Worm (Caenorhabditis elegans) whole organism, L1 larva: ENCODE data around the gene H17B01.5.

Source experiments
- C04F5.9 ChIP-seq: sonication (generic microtip); optimal IDR thresholded peaks from 2 replicates; lab custom pipeline; 2016; ENCODE audit warnings: missing genetic modification characterization, missing compliant biosample characterization
- C16A3.4 ChIP-seq: fragments of 150-350 bp; optimal IDR thresholded peaks from 2 replicates; lab custom pipeline; 2014; ENCODE audit warnings: missing biosample characterization, missing genetic modification characterization
- C34B4.2 ChIP-seq: sonication (generic microtip); optimal IDR thresholded peaks from 2 replicates; lab custom pipeline; 2017; ENCODE audit warnings: mild to moderate bottlenecking, missing genetic modification characterization, missing compliant biosample characterization
- Y116A8C.19 ChIP-seq: sonication (generic microtip); optimal IDR thresholded peaks from 2 replicates; lab custom pipeline; 2016; ENCODE audit warnings: missing compliant biosample characterization, missing genetic modification characterization, borderline replicate concordance
- aha-1 ChIP-seq: fragments of 150-350 bp; optimal IDR thresholded peaks from 2 replicates; lab custom pipeline; 2014; ENCODE audit warnings: missing biosample characterization, missing genetic modification characterization
- ama-1 ChIP-seq: fragments of 150-350 bp; optimal IDR thresholded peaks from 2 replicates; lab custom pipeline; 2014
- blmp-1 ChIP-seq: fragments of 150-350 bp; optimal IDR thresholded peaks from 2 replicates; lab custom pipeline; 2014; ENCODE audit warnings: missing biosample characterization, missing genetic modification characterization
- ceh-63 ChIP-seq: fragments of 200-800 bp; sonication (Bioruptor generic); optimal IDR thresholded peaks from 2 replicates; lab custom pipeline; 2018; ENCODE audit warnings: mild to moderate bottlenecking, missing genetic modification characterization, missing compliant biosample characterization
- ceh-8 ChIP-seq: fragments of 200-800 bp; sonication (Bioruptor generic); optimal IDR thresholded peaks from 2 replicates; lab custom pipeline; 2018; ENCODE audit warnings: mild to moderate bottlenecking, missing genetic modification characterization, moderate library complexity, missing compliant biosample characterization
- ceh-82 ChIP-seq, 3 experiments: fragments of 150-350 bp in 1 of 3; sonication (generic microtip) in 2 of 3; optimal IDR thresholded peaks; 2 replicates each; lab custom pipeline; 2014 to 2017; ENCODE audit warnings: missing biosample characterization in 3 of 3, missing genetic modification characterization in 3 of 3
- ceh-88 ChIP-seq: fragments of 200-800 bp; sonication (Bioruptor generic); IDR thresholded peaks from 2 replicates; pipeline ENCODE4 v1.3.6; 2022; ENCODE audit warnings: missing genetic modification characterization, missing compliant biosample characterization
- ces-1 ChIP-seq: fragments of 150-350 bp; optimal IDR thresholded peaks from 2 replicates; lab custom pipeline; 2014; ENCODE audit warnings: missing biosample characterization, missing genetic modification reagents, missing genetic modification characterization
- efl-1 ChIP-seq, 4 experiments: fragments of 150-350 bp; optimal IDR thresholded peaks in 3 of 4; peaks in 1 of 4; 1 replicate in 1 of 4; 2 replicates in 3 of 4; lab custom pipeline; 2014; ENCODE audit warnings: missing biosample characterization in 2 of 4, missing genetic modification characterization in 2 of 4, missing genetic modification reagents in 2 of 4
- efl-3 ChIP-seq: fragments of 200-800 bp; sonication (Bioruptor generic); optimal IDR thresholded peaks from 2 replicates; lab custom pipeline; 2018; ENCODE audit warnings: mild to moderate bottlenecking, missing genetic modification characterization, missing compliant biosample characterization
- egl-13 ChIP-seq: sonication (generic microtip); optimal IDR thresholded peaks from 2 replicates; lab custom pipeline; 2016; ENCODE audit warnings: missing genotype, missing genetic modification reagents, missing genetic modification characterization, missing compliant biosample characterization
- elt-2 ChIP-seq: sonication (generic microtip); optimal IDR thresholded peaks from 2 replicates; lab custom pipeline; 2016; ENCODE audit warnings: missing genetic modification characterization, mild to moderate bottlenecking, inconsistent platforms, missing compliant biosample characterization, missing genetic modification reagents
- ets-5 ChIP-seq: fragments of 200-800 bp; sonication (Bioruptor generic); IDR thresholded peaks from 2 replicates; pipeline ENCODE4 v1.3.6; 2022; ENCODE audit warnings: missing genetic modification characterization, missing compliant biosample characterization
- isw-1 ChIP-seq: fragments of 200-800 bp; sonication (Bioruptor generic); IDR thresholded peaks from 2 replicates; pipeline ENCODE4 v1.3.6; 2022; ENCODE audit warnings: missing genetic modification characterization, missing compliant biosample characterization
- jun-1 ChIP-seq: fragments of 150-350 bp; optimal IDR thresholded peaks from 2 replicates; lab custom pipeline; 2014; ENCODE audit warnings: missing biosample characterization, missing genetic modification reagents, missing genetic modification characterization
- lin-15B ChIP-seq: fragments of 150-350 bp; sonication (generic microtip); optimal IDR thresholded peaks from 3 replicates; lab custom pipeline; 2014; ENCODE audit warnings: missing biosample characterization, missing genetic modification characterization
- lin-35 ChIP-seq, 2 experiments: fragments of 150-350 bp; optimal IDR thresholded peaks; 2 replicates each; lab custom pipeline; 2014; ENCODE audit warnings: missing biosample characterization in 2 of 2, missing genetic modification characterization in 2 of 2, missing genetic modification reagents in 2 of 2
- lir-3 ChIP-seq: sonication (generic microtip); optimal IDR thresholded peaks from 2 replicates; lab custom pipeline; 2016; ENCODE audit warnings: mild to moderate bottlenecking, missing genetic modification characterization, moderate library complexity, missing compliant biosample characterization; ENCODE audit not compliant: poor library complexity
- mab-9 ChIP-seq: fragments of 200-800 bp; sonication (Bioruptor generic); IDR thresholded peaks from 2 replicates; pipeline ENCODE4 v1.3.6; 2022; ENCODE audit warnings: missing genetic modification reagents, missing genetic modification characterization, missing compliant biosample characterization
- mdl-1 ChIP-seq, 2 experiments: fragments of 150-350 bp; optimal IDR thresholded peaks; 2 replicates each; lab custom pipeline; 2014 to 2017; ENCODE audit warnings: missing biosample characterization in 2 of 2, missing genetic modification characterization in 2 of 2, inconsistent platforms in 1 of 2
- mep-1 ChIP-seq: fragments of 150-350 bp; optimal IDR thresholded peaks from 2 replicates; lab custom pipeline; 2014; ENCODE audit warnings: missing biosample characterization, missing genetic modification characterization
- nhr-11 ChIP-seq: fragments of 150-350 bp; optimal IDR thresholded peaks from 2 replicates; lab custom pipeline; 2014; ENCODE audit warnings: missing biosample characterization, missing genetic modification characterization
- nhr-20 ChIP-seq: sonication (generic microtip); optimal IDR thresholded peaks from 2 replicates; lab custom pipeline; 2016; ENCODE audit warnings: mild to moderate bottlenecking, missing genetic modification characterization, missing compliant biosample characterization
- nhr-237 ChIP-seq: fragments of 150-350 bp; optimal IDR thresholded peaks from 2 replicates; lab custom pipeline; 2014; ENCODE audit warnings: missing biosample characterization, missing genetic modification characterization
- nhr-47 ChIP-seq: sonication (generic microtip); optimal IDR thresholded peaks from 2 replicates; lab custom pipeline; 2016; ENCODE audit warnings: mild to moderate bottlenecking, missing genetic modification characterization, moderate library complexity, missing compliant biosample characterization
- nhr-76 ChIP-seq: sonication (generic microtip); optimal IDR thresholded peaks from 2 replicates; lab custom pipeline; 2017; ENCODE audit warnings: missing biosample characterization, missing genetic modification characterization
- nhr-85 ChIP-seq: sonication (generic microtip); peaks from one replicate; lab custom pipeline; 2016; ENCODE audit warnings: missing genetic modification characterization, inconsistent platforms, missing compliant biosample characterization
- nhr-90 ChIP-seq: sonication (generic microtip); optimal IDR thresholded peaks from 2 replicates; lab custom pipeline; 2016; ENCODE audit warnings: mild to moderate bottlenecking, missing genetic modification characterization, missing compliant biosample characterization; ENCODE audit not compliant: poor library complexity
- pag-3 ChIP-seq: sonication (generic microtip); optimal IDR thresholded peaks from 2 replicates; lab custom pipeline; 2017; ENCODE audit warnings: missing genetic modification characterization, mild to moderate bottlenecking, missing compliant biosample characterization, antibody characterized with exemption, borderline replicate concordance; ENCODE audit not compliant: insufficient read depth
- pax-3 ChIP-seq: fragments of 200-800 bp; sonication (Bioruptor generic); optimal IDR thresholded peaks from 2 replicates; lab custom pipeline; 2018; ENCODE audit warnings: mild to moderate bottlenecking, missing genetic modification characterization, moderate library complexity, missing compliant biosample characterization
- pqm-1 ChIP-seq: sonication (generic microtip); optimal IDR thresholded peaks from 3 replicates; lab custom pipeline; 2017; ENCODE audit warnings: missing biosample characterization, missing genetic modification characterization
- snpc-4 ChIP-seq: fragments of 150-350 bp; optimal IDR thresholded peaks from 2 replicates; lab custom pipeline; 2014; ENCODE audit warnings: missing biosample characterization, missing genetic modification characterization
- sptf-1 ChIP-seq: fragments of 150-350 bp; optimal IDR thresholded peaks from 2 replicates; lab custom pipeline; 2014; ENCODE audit warnings: missing biosample characterization, missing genetic modification characterization
- swsn-7 ChIP-seq: sonication (generic microtip); optimal IDR thresholded peaks from 2 replicates; lab custom pipeline; 2016; ENCODE audit warnings: missing genetic modification characterization, missing compliant biosample characterization
- tbx-2 ChIP-seq: sonication (generic microtip); optimal IDR thresholded peaks from 2 replicates; lab custom pipeline; 2016; ENCODE audit warnings: missing genetic modification characterization, missing compliant biosample characterization
- tlp-1 ChIP-seq: fragments of 150-350 bp; optimal IDR thresholded peaks from 2 replicates; lab custom pipeline; 2014; ENCODE audit warnings: missing biosample characterization, missing genetic modification characterization
- unc-62 ChIP-seq: fragments of 150-350 bp; optimal IDR thresholded peaks from 2 replicates; lab custom pipeline; 2014; ENCODE audit warnings: missing biosample characterization, missing genetic modification reagents, missing genetic modification characterization
- unc-86 ChIP-seq: sonication (generic microtip); optimal IDR thresholded peaks from 2 replicates; lab custom pipeline; 2016; ENCODE audit warnings: missing genetic modification characterization, missing compliant biosample characterization
- unc-98 ChIP-seq: fragments of 200-800 bp; sonication (Bioruptor generic); IDR thresholded peaks from 2 replicates; pipeline ENCODE4 v1.3.6; 2022; ENCODE audit warnings: missing genetic modification characterization, missing compliant biosample characterization
- vab-15 ChIP-seq: sonication (generic microtip); optimal IDR thresholded peaks from 2 replicates; lab custom pipeline; 2017; ENCODE audit warnings: missing genotype, mild to moderate bottlenecking, missing genetic modification characterization, missing compliant biosample characterization
- xbp-1 ChIP-seq: sonication (generic microtip); optimal IDR thresholded peaks from 2 replicates; lab custom pipeline; 2016; ENCODE audit warnings: missing genetic modification characterization, missing compliant biosample characterization
- zag-1 ChIP-seq: fragments of 150-350 bp; optimal IDR thresholded peaks from 2 replicates; lab custom pipeline; 2014; ENCODE audit warnings: missing biosample characterization, missing genetic modification characterization
- zip-4 ChIP-seq: fragments of 200-800 bp; sonication (Bioruptor generic); optimal IDR thresholded peaks from 2 replicates; lab custom pipeline; 2018; ENCODE audit warnings: mild to moderate bottlenecking, missing genetic modification characterization, moderate library complexity, missing compliant biosample characterization

Gene H17B01.5

DNA sequence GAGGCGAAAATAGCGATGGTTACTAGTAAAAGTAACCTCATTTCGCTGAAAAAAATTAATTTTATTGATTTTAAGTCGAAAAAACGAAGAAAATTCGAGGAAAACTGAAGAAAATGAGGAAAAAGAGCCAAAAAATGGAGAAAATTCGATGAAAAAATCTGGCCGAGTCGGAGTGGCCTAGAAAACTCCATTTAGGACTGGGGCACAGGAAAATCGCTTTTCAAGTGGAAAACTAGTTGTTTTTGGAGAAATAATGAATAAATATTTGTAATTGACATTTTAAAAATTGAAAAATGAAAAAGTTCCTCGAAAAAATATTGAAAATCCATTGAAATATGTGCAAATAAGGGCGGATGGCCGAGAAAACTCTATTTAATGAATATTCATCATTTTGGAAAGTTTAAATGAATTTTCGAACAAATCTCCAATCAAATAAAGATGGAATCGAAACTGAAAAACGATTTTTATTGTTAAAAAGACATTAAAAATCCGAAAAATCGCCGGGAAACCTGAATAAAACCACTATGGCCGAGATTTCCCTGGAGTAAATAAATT is 27.0 kb upstream of the H17B01.5 start, which contains the start of gene emc-1 (continued):
- TF ChIP-seq ces-1 (GFP tag; lab: Kevin White, UChicago) (no peak), snpc-4 (tag; lab: Kevin White, UChicago) (no peak), zip-4 (GFP tag; lab: Kevin White, UChicago) (no peak), ceh-82 (tag; optimal IDR thresholded peaks at IDR 0.05; lab: Kevin White, UChicago) (no peak), mdl-1 (tag; optimal IDR thresholded peaks at IDR 0.05; lab: Kevin White, UChicago) (no peak), nhr-11 (tag; lab: Kevin White, UChicago) (no peak), tbx-2 (tag; lab: Kevin White, UChicago) (no peak), ama-1 (no peak), Y116A8C.19 (tag; lab: Kevin White, UChicago) (no peak), nhr-237 (tag; lab: Kevin White, UChicago) (no peak), pag-3 (tag; lab: Kevin White, UChicago) (no peak), efl-3 (GFP tag; lab: Kevin White, UChicago) (no peak), C34B4.2 (tag; lab: Kevin White, UChicago) (no peak), lin-35 (GFP tag; optimal IDR thresholded peaks at IDR 0.05; lab: Kevin White, UChicago) (no peak), ceh-63 (no peak), ets-5 (no peak), C16A3.4 (no peak), nhr-90 (tag; lab: Kevin White, UChicago) (peak; percentile 8), pax-3 (tag; lab: Kevin White, UChicago) (no peak), lir-3 (tag; lab: Kevin White, UChicago) (no peak), nhr-85 (peak; percentile 63), zag-1 (no peak), isw-1 (no peak), nhr-76 (tag; lab: Kevin White, UChicago) (no peak), aha-1 (no peak), lin-15B (tag; lab: Kevin White, UChicago) (no peak), vab-15 (tag; lab: Kevin White, UChicago) (no peak), ceh-8 (GFP tag; lab: Kevin White, UChicago) (no peak), elt-2 (tag; lab: Kevin White, UChicago) (no peak), mab-9 (GFP tag; lab: Robert Waterston, UW) (no peak), jun-1 (tag; lab: Kevin White, UChicago) (no peak), sptf-1 (tag; lab: Kevin White, UChicago) (no peak), efl-1 (optimal IDR thresholded peaks at IDR 0.05; lab: Kevin White, UChicago) (no peak), efl-1 (GFP tag; optimal IDR thresholded peaks at IDR 0.05 in 1 of 2; lab: Kevin White, UChicago) (peak in 1 of 2 experiments; percentile 14), C04F5.9 (tag; lab: Kevin White, UChicago) (no peak)

DNA sequence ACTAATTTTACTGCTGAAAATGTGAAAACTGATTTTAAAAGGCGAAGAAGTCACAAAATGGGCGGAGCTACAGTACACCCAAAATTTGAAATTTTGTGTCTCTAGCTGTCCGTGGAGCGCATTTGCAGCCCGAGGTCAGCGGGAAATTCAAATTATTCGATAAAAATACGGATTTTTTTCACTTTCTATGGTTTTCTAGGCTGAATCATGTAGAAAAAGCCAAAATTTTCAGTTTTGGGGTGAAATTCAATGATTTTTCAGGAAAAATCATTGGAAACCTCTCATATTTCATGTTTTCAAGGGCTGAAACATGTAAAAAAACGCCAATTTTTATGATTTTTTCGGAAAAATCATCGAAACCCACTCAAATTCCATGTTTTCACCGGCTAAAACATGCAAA is 17.4 kb upstream of the H17B01.5 start:
- TF ChIP-seq isw-1 (no peak), nhr-47 (tag; lab: Kevin White, UChicago) (no peak), mep-1 (no peak), ceh-88 (no peak), unc-62 (no peak), vab-15 (tag; lab: Kevin White, UChicago) (no peak), nhr-20 (tag; lab: Kevin White, UChicago) (no peak), swsn-7 (tag; lab: Kevin White, UChicago) (no peak), jun-1 (tag; lab: Kevin White, UChicago) (no peak), xbp-1 (tag; lab: Kevin White, UChicago) (no peak), egl-13 (tag; lab: Kevin White, UChicago) (no peak), unc-98 (GFP tag; lab: Robert Waterston, UW) (no peak), tlp-1 (tag; lab: Kevin White, UChicago) (no peak), blmp-1 (tag; lab: Kevin White, UChicago) (no peak), nhr-85 (no peak), unc-86 (no peak), pqm-1 (tag; lab: Kevin White, UChicago) (no peak), ama-1 (no peak), ets-5 (no peak)
